Worm (Caenorhabditis elegans) whole organism, L4/young adult: Measurements from ENCODE around the gene R10H10.3.

Experiments
- W03F9.2 ChIP-seq: fragments of 150-350 bp; optimal IDR thresholded peaks from 2 replicates; lab custom pipeline; 2014; ENCODE audit warnings: missing biosample characterization, missing genetic modification characterization
- dao-5 ChIP-seq: sonication (generic microtip); optimal IDR thresholded peaks from 2 replicates; lab custom pipeline; 2016; ENCODE audit warnings: missing genotype, missing genetic modification characterization, moderate library complexity, missing compliant biosample characterization
- him-1 ChIP-seq: sonication (generic microtip); optimal IDR thresholded peaks from 2 replicates; lab custom pipeline; 2016; ENCODE audit warnings: missing genotype, missing genetic modification reagents, missing genetic modification characterization, missing compliant biosample characterization

- TF ChIP-seq dao-5, result no peak
- TF ChIP-seq W03F9.2 (tag; lab: Kevin White, UChicago), result no peak
- TF ChIP-seq him-1 (tag; lab: Kevin White, UChicago), result no peak
Observed at ce11 chrIV:10436401-10436800, 48.1 kb downstream of the R10H10.3 start, which contains the start of gene ins-1.
